Worm (Caenorhabditis elegans): Measurements from ENCODE around the gene nhr-52.

nhr-52 gene

DNA sequence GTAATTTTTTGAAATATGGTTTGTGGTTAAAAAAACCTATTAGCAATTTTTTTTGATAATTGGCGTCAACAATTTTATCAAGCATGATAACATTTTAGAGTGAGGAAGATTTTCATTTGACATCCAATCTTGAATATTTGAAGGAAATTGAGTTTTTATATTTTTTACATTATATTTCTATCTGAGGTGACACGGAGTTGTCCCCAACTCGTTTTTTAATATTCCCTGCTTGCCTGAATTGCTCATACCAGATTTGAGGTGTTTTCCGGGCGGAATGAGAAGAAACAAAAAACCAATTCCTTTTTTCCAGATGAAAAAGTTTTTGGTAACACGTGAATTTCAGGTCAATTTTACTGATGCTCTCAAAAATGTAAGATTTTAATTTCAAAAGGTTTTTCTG, 42.2 kb downstream of the nhr-52 start, which contains the start of gene Y6E2A.7:
Gene Y6E2A.7 (plus strand): TSS at position 301 of the 400 bp plus-strand sequence.
- TF ChIP-seq repo-1 (tag; optimal IDR thresholded peaks at IDR 0.05) (no peak), lsl-1 (GFP tag; optimal IDR thresholded peaks at IDR 0.05) (no peak), F52B5.7 (tag; optimal IDR thresholded peaks at IDR 0.05) (no peak), F23B12.7 (tag; optimal IDR thresholded peaks at IDR 0.05; ENCODE audit: insufficient read depth) (no peak), B0035.1 (tag; optimal IDR thresholded peaks at IDR 0.05) (no peak), mel-28 (tag; optimal IDR thresholded peaks at IDR 0.05; ENCODE audit: borderline replicate concordance) (no peak), T26A5.8 (tag; optimal IDR thresholded peaks at IDR 0.05) (no peak)

DNA sequence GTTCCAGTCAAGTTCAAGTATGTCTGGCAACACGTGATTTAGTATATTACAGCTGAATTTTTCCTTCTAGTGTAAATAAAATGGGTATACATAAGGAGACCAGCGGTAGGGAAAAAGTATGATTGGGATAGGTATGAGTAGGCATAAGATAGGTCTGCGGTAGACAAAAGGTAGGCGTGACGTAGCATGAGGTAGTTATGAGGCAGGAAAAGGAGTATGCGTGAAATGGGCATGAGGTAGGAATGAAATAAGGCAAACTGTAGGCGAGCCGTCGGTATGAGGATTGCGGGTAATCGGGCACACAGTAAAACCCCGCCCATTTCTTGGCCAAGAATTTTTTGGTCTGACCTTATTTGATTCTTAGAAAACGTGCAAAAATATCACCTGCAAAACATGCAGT, 44.1 kb downstream of the nhr-52 start:
- TF ChIP-seq efl-1 (GFP tag; optimal IDR thresholded peaks at IDR 0.05) (no peak), Y79H2A.3 (GFP tag; conservative IDR thresholded peaks at IDR 0.05) (no peak), ceh-91 (GFP tag; IDR thresholded peaks at IDR 0.05) (no peak), lir-1 (GFP tag; conservative IDR thresholded peaks at IDR 0.05) (no peak), ztf-28 (GFP tag; IDR thresholded peaks at IDR 0.05) (no peak), hrde-1 (tag; optimal IDR thresholded peaks at IDR 0.05; ENCODE audit: borderline replicate concordance) (no peak), ztf-22 (GFP tag; optimal IDR thresholded peaks at IDR 0.05) (no peak)

DNA sequence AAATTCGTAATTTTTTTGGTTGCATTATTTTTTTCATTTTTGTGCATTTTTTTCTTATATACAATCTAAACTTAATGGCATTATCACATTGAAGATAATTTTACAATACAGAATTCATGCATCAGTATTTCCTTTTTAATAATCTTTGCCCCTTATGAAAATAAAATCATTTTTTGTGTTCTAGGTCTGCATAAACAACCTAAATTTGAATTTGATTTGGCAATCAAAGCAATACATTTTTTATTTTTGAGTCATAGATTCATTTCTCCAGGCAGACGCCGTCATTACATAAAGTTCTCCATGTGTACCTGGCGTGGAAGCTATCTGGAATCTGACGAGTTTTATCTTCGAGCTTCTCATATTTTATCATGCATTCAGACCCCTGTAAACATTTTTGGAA, 44.6 kb downstream of the nhr-52 start, which contains the start of gene srh-140:
Gene srh-140 (plus strand): TSS at position 301 of the 400 bp plus-strand sequence.
- TF ChIP-seq atf-7 (tag; optimal IDR thresholded peaks at IDR 0.05) (no peak), snpc-3.4 (tag; optimal IDR thresholded peaks at IDR 0.05) (no peak), nhr-120 (GFP tag; IDR thresholded peaks at IDR 0.05) (no peak)

DNA sequence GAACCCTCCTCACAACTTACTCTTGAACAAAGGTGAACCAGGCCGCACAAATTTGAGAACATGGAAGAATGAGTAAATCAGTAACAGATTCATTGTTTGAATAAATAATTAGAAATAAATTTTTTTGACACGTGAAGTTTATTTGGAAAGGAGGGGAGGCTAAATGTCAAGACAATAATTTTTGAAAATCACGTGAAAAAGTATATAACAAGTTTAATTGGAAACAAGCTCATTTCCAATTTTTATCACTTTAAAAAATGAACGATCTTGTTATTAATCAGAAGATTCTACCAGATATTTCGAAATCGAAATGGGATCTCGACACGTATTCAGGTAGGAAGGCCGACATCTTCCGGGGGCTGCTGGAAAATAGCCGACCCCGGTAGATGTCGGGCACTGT, 49.3 kb downstream of the nhr-52 start, which contains the start of the genes irld-57 and sfxn-1.3:
Gene irld-57 (minus strand): TSS at position 101 of the 400 bp plus-strand sequence.
Gene sfxn-1.3 (plus strand): TSS at position 232 of the 400 bp plus-strand sequence.
- TF ChIP-seq F49E8.2 (tag; optimal IDR thresholded peaks at IDR 0.05; ENCODE audit: insufficient read depth) (no peak), ZK185.1 (tag; optimal IDR thresholded peaks at IDR 0.05; ENCODE audit: poor library complexity, severe bottlenecking) (no peak), ztf-18 (tag; optimal IDR thresholded peaks at IDR 0.05) (no peak), ceh-91 (GFP tag; IDR thresholded peaks at IDR 0.05) (no peak), unc-62 (GFP tag; optimal IDR thresholded peaks at IDR 0.05) (no peak), sdz-38 (tag; optimal IDR thresholded peaks at IDR 0.05) (no peak), aptf-2 (GFP tag; conservative IDR thresholded peaks at IDR 0.05) (no peak), rpc-1 (optimal IDR thresholded peaks at IDR 0.05) (no peak), rpc-1 (tag; optimal IDR thresholded peaks at IDR 0.05) (no peak), ccch-3 (GFP tag; optimal IDR thresholded peaks at IDR 0.05) (no peak), lin-26 (GFP tag; IDR thresholded peaks at IDR 0.05) (no peak), F57A8.1 (GFP tag; optimal IDR thresholded peaks at IDR 0.05) (no peak), ztf-22 (GFP tag; optimal IDR thresholded peaks at IDR 0.05) (no peak), F10E7.11 (tag; optimal IDR thresholded peaks at IDR 0.05) (no peak)
